Fruit fly (Drosophila melanogaster) whole organism, prepupa: ENCODE results near the gene Pss.

ENCODE experiments used
- CG11294 ChIP-seq: fragments of 200-800 bp; sonication (Bioruptor generic); IDR thresholded peaks from 2 replicates; pipeline ENCODE4 v1.3.6; 2022; ENCODE audit warnings: missing biosample characterization, missing genetic modification characterization
- CG6854 ChIP-seq: fragments of 200-800 bp; sonication (Bioruptor generic); optimal IDR thresholded peaks from 2 replicates; lab custom pipeline; 2017; ENCODE audit warnings: missing biosample characterization, mild to moderate bottlenecking, missing genetic modification characterization
- CG9139 ChIP-seq: fragments of 200-800 bp; sonication (Bioruptor generic); optimal IDR thresholded peaks from 3 replicates; lab custom pipeline; 2017; ENCODE audit warnings: missing biosample characterization, mild to moderate bottlenecking, missing genetic modification characterization
- Lpt ChIP-seq: fragments of 200-800 bp; sonication (Bioruptor generic); optimal IDR thresholded peaks from 3 replicates; lab custom pipeline; 2016; ENCODE audit warnings: missing biosample characterization, missing genetic modification characterization
- dsx ChIP-seq: fragments of 200-800 bp; optimal IDR thresholded peaks from 3 replicates; lab custom pipeline; 2019; ENCODE audit warnings: missing biosample characterization, mild to moderate bottlenecking, missing genetic modification characterization, moderate library complexity; ENCODE audit not compliant: poor library complexity, severe bottlenecking
- esn ChIP-seq: fragments of 200-800 bp; sonication (Bioruptor generic); optimal IDR thresholded peaks from 2 replicates; lab custom pipeline; 2016; ENCODE audit warnings: missing biosample characterization, mild to moderate bottlenecking, missing genetic modification characterization, moderate library complexity
- fd85E ChIP-seq: fragments of 200-800 bp; sonication (Bioruptor generic); optimal IDR thresholded peaks from 3 replicates; lab custom pipeline; 2016; ENCODE audit warnings: missing biosample characterization, missing genetic modification characterization

DNA sequence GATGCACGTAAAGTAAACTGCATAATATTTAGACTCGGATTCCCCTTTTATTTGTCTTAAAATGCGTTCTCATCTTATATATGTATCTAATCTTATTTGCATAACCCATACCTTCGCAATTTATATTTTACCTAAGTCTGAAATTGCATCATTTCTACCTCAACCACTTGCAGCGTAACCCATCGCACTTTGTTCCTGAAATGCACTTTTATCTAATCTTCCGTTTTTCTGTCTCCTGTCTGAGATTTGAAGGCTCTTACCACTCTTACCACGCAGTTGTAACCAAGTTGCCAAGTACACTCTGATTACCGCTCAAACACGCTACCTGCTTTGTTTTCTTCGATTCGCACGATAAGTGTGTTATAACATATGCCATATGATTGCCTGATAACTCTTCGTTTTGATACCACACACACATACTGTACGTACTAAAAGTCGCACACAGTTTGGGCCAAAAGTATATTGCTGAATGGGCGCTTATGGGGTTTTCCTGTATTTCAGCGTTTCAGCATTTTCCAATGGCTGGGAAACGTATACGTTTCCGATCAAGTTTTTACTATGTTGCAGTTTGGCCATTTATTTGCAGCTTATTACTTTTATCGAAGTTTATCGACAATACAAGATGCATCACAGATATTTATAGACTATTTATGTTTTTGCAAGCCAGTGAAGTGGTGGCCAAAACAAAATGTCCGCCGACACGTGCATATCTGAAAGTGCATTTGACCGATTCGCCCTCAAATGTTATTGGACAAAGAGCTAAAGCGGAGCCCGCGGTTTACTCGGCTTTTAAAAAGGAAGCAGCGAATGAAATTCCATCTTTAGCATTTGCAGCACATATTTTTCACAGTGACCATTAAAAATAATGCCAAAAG, 13.4 kb upstream of the Pss start:
- no peak for TF ChIP-seq fd85E
- TF ChIP-seq CG9139, result no peak
- TF ChIP-seq esn (GFP tag; lab: Kevin White, UChicago), result peak; percentile 4
- TF ChIP-seq Lpt (GFP tag; lab: Kevin White, UChicago), result no peak
- no peak for TF ChIP-seq CG11294 (GFP tag; lab: Robert Waterston, UW)
- no peak for TF ChIP-seq CG6854 (GFP tag; lab: Kevin White, UChicago)
- TF ChIP-seq dsx (GFP tag; lab: Kevin White, UChicago), result no peak
